Fruit fly (Drosophila melanogaster) whole organism, embryonic: Measurements from ENCODE around the gene RpL32.
A peak's percentile ranks its signal among the peaks of the same experiment; 100 is the strongest.

Source experiments
- Aef1 ChIP-seq: fragments of 200-800 bp; sonication (Bioruptor generic); IDR thresholded peaks from 3 replicates; pipeline ENCODE4 v1.3.6; 2022; ENCODE audit warnings: missing biosample characterization, missing genetic modification characterization
- Atf6 ChIP-seq: fragments of 200-800 bp; sonication (Bioruptor generic); IDR thresholded peaks from 2 replicates; pipeline ENCODE4 v1.3.6; 2022; ENCODE audit warnings: missing biosample characterization, missing genetic modification characterization
- Awh ChIP-seq: fragments of 200-800 bp; sonication (Bioruptor generic); IDR thresholded peaks from 2 replicates; pipeline ENCODE4, ENCODE4 v1.3.6; 2022; ENCODE audit warnings: missing biosample characterization, missing genetic modification characterization
- B-H1 ChIP-seq: fragments of 200-800 bp; sonication (Bioruptor generic); IDR thresholded peaks from 3 replicates; pipeline ENCODE4 v1.3.6; 2022; ENCODE audit warnings: missing biosample characterization, missing genetic modification characterization
- Bgb ChIP-seq: fragments of 200-800 bp; sonication (Bioruptor generic); IDR thresholded peaks from 2 replicates; pipeline ENCODE4 v1.3.6; 2022; ENCODE audit warnings: missing biosample characterization, missing genetic modification characterization; ENCODE audit not compliant: partially characterized antibody
- CG12391 ChIP-seq: fragments of 200-800 bp; sonication (Bioruptor generic); optimal IDR thresholded peaks from 3 replicates; lab custom pipeline; 2018; ENCODE audit warnings: missing biosample characterization, mild to moderate bottlenecking, missing genetic modification characterization, moderate library complexity
- CG13424 ChIP-seq: fragments of 200-800 bp; sonication (Bioruptor generic); optimal IDR thresholded peaks from 2 replicates; lab custom pipeline; 2019; ENCODE audit warnings: missing biosample characterization, mild to moderate bottlenecking, missing genetic modification characterization, moderate library complexity
- CG14014 ChIP-seq: fragments of 200-800 bp; sonication (Bioruptor generic); IDR thresholded peaks from 2 replicates; pipeline ENCODE4 v1.3.6; 2022; ENCODE audit warnings: missing biosample characterization, missing genetic modification characterization
- CG16815 ChIP-seq: fragments of 200-800 bp; sonication (Bioruptor generic); optimal IDR thresholded peaks from 3 replicates; lab custom pipeline; 2017; ENCODE audit warnings: missing biosample characterization, mild to moderate bottlenecking, missing genetic modification characterization
- CG17385 ChIP-seq: fragments of 200-800 bp; sonication (Bioruptor generic); optimal IDR thresholded peaks from 3 replicates; lab custom pipeline; 2018; ENCODE audit warnings: missing biosample characterization, mild to moderate bottlenecking, missing genetic modification characterization
- CG18011 ChIP-seq: fragments of 200-800 bp; sonication (Bioruptor generic); optimal IDR thresholded peaks from 2 replicates; lab custom pipeline; 2017; ENCODE audit warnings: missing biosample characterization, missing genetic modification characterization, mild to moderate bottlenecking, moderate library complexity, missing genotype
- CG18619 ChIP-seq: fragments of 200-800 bp; sonication (Bioruptor generic); optimal IDR thresholded peaks from 3 replicates; lab custom pipeline; 2017; ENCODE audit warnings: missing biosample characterization, mild to moderate bottlenecking, missing genetic modification characterization
- CG2712 ChIP-seq: fragments of 200-800 bp; optimal IDR thresholded peaks from 3 replicates; lab custom pipeline; 2019; ENCODE audit warnings: missing biosample characterization, mild to moderate bottlenecking, missing genetic modification characterization, moderate library complexity
- CG33213 ChIP-seq: fragments of 200-800 bp; sonication (Bioruptor generic); optimal IDR thresholded peaks from 3 replicates; lab custom pipeline; 2016; ENCODE audit warnings: missing biosample characterization, missing genetic modification characterization
- CG34422 ChIP-seq: fragments of 200-800 bp; sonication (Bioruptor generic); IDR thresholded peaks from 3 replicates; pipeline ENCODE4 v1.3.6; 2022; ENCODE audit warnings: missing biosample characterization, missing genetic modification characterization
- CG4424 ChIP-seq: fragments of 200-800 bp; sonication (Bioruptor generic); optimal IDR thresholded peaks from 3 replicates; lab custom pipeline; 2016; ENCODE audit warnings: missing biosample characterization, missing genetic modification characterization
- CG4820 ChIP-seq: fragments of 200-800 bp; sonication (Bioruptor generic); optimal IDR thresholded peaks from 3 replicates; lab custom pipeline; 2016; ENCODE audit warnings: missing biosample characterization, missing genetic modification characterization
- CG6689 ChIP-seq: fragments of 200-800 bp; sonication (Bioruptor generic); IDR thresholded peaks from 2 replicates; pipeline ENCODE4 v1.3.6; 2022; ENCODE audit warnings: missing biosample characterization, missing genetic modification characterization
- CG8478 ChIP-seq: fragments of >200 bp; optimal IDR thresholded peaks from 2 replicates; lab custom pipeline; 2018
- CG8944 ChIP-seq: fragments of 200-800 bp; sonication (Bioruptor generic); optimal IDR thresholded peaks from 3 replicates; lab custom pipeline; 2016; ENCODE audit warnings: missing biosample characterization, missing genetic modification characterization
- CG9817 ChIP-seq: fragments of 200-800 bp; sonication (Bioruptor generic); optimal IDR thresholded peaks from 2 replicates; lab custom pipeline; 2018; ENCODE audit warnings: missing biosample characterization, mild to moderate bottlenecking, missing genetic modification characterization, moderate library complexity
- CoRest ChIP-seq: fragments of 200-800 bp; sonication (Bioruptor generic); optimal IDR thresholded peaks from 3 replicates; lab custom pipeline; 2018; ENCODE audit warnings: missing biosample characterization, mild to moderate bottlenecking, missing genetic modification characterization, moderate library complexity
- D ChIP-seq, 2 experiments: fragments of 200-800 bp in 1 of 2; fragments of >200 bp in 1 of 2; sonication (Bioruptor generic) in 1 of 2; optimal IDR thresholded peaks; 2 replicates in 1 of 2; 3 replicates in 1 of 2; lab custom pipeline; 2017; ENCODE audit warnings: mild to moderate bottlenecking in 1 of 2, missing biosample characterization in 1 of 2, missing genetic modification characterization in 1 of 2, missing genetic modification reagents in 1 of 2
- D19A ChIP-seq: fragments of 200-800 bp; optimal IDR thresholded peaks from 3 replicates; lab custom pipeline; 2019; ENCODE audit warnings: missing biosample characterization, mild to moderate bottlenecking, missing genetic modification characterization, moderate library complexity
- Dek ChIP-seq: fragments of 200-800 bp; sonication (Bioruptor generic); optimal IDR thresholded peaks from 3 replicates; lab custom pipeline; 2019; ENCODE audit warnings: missing biosample characterization, mild to moderate bottlenecking, missing genetic modification characterization, moderate library complexity
- Drgx ChIP-seq: fragments of 200-800 bp; sonication (Bioruptor generic); IDR thresholded peaks from 2 replicates; pipeline ENCODE4 v1.3.6; 2022; ENCODE audit warnings: missing biosample characterization, missing genetic modification characterization
- Hand ChIP-seq: fragments of 200-800 bp; sonication (Bioruptor generic); optimal IDR thresholded peaks from 2 replicates; lab custom pipeline; 2017; ENCODE audit warnings: mild to moderate bottlenecking, missing biosample characterization, missing genetic modification reagents, missing genetic modification characterization
- Lim3 ChIP-seq: fragments of 200-800 bp; sonication (Bioruptor generic); IDR thresholded peaks from 2 replicates; pipeline ENCODE4 v1.3.6; 2022; ENCODE audit warnings: missing biosample characterization, missing genetic modification characterization
- Med ChIP-seq: fragments of 200-800 bp; sonication (Bioruptor generic); peaks from one replicate; lab custom pipeline; 2016; ENCODE audit warnings: missing biosample characterization, missing genetic modification characterization, mild to moderate bottlenecking, inconsistent platforms, moderate library complexity
- Meics ChIP-seq: fragments of 200-800 bp; sonication (Bioruptor generic); optimal IDR thresholded peaks from 2 replicates; lab custom pipeline; 2017; ENCODE audit warnings: missing biosample characterization, mild to moderate bottlenecking, missing genetic modification characterization
- Oaz ChIP-seq: fragments of 200-800 bp; sonication (Bioruptor generic); IDR thresholded peaks from 2 replicates; pipeline ENCODE4 v1.3.6; 2022; ENCODE audit warnings: missing biosample characterization, missing genetic modification characterization
- Oli ChIP-seq: fragments of 200-800 bp; sonication (Bioruptor generic); optimal IDR thresholded peaks from 2 replicates; lab custom pipeline; 2018; ENCODE audit warnings: missing biosample characterization, mild to moderate bottlenecking, missing genetic modification characterization, moderate library complexity
- Rfx ChIP-seq: fragments of 200-800 bp; sonication (Bioruptor generic); IDR thresholded peaks from 2 replicates; pipeline ENCODE4 v1.3.6; 2022; ENCODE audit warnings: missing biosample characterization, missing genetic modification characterization
- Stat92E ChIP-seq, 3 experiments: fragments of >200 bp in 2 of 3; fragments of 200-800 bp in 1 of 3; sonication (Bioruptor generic) in 1 of 3; optimal IDR thresholded peaks; 2 replicates each; lab custom pipeline; 2017 to 2019; ENCODE audit warnings: missing biosample characterization in 3 of 3, missing genetic modification characterization in 3 of 3, mild to moderate bottlenecking in 1 of 3, moderate library complexity in 1 of 3
- ara ChIP-seq: fragments of 200-800 bp; sonication (Bioruptor generic); IDR thresholded peaks from 2 replicates; pipeline ENCODE4 v1.3.6; 2022; ENCODE audit warnings: missing biosample characterization, missing genetic modification characterization
- bcd ChIP-seq: fragments of 200-800 bp; sonication (Bioruptor generic); optimal IDR thresholded peaks from 2 replicates; lab custom pipeline; 2017; ENCODE audit warnings: missing biosample characterization, mild to moderate bottlenecking, missing genetic modification characterization
- fd64A ChIP-seq: fragments of 200-800 bp; sonication (Bioruptor generic); optimal IDR thresholded peaks from 3 replicates; lab custom pipeline; 2018; ENCODE audit warnings: missing biosample characterization, mild to moderate bottlenecking, missing genetic modification characterization
- gce ChIP-seq: fragments of 200-800 bp; sonication (Bioruptor generic); IDR thresholded peaks from 3 replicates; pipeline ENCODE4 v1.3.6; 2022; ENCODE audit warnings: missing biosample characterization, missing genetic modification characterization
- grau ChIP-seq: fragments of 200-800 bp; optimal IDR thresholded peaks from 3 replicates; lab custom pipeline; 2019; ENCODE audit warnings: missing biosample characterization, mild to moderate bottlenecking, missing genetic modification characterization, moderate library complexity
- h ChIP-seq: fragments of >200 bp; optimal IDR thresholded peaks from 2 replicates; lab custom pipeline; 2017
- mld ChIP-seq: fragments of 200-800 bp; sonication (Bioruptor generic); IDR thresholded peaks from 3 replicates; pipeline ENCODE4 v1.3.6; 2022; ENCODE audit warnings: missing biosample characterization, missing genetic modification characterization; ENCODE audit not compliant: partially characterized antibody
- nerfin-1 ChIP-seq: fragments of 200-800 bp; sonication (Bioruptor generic); optimal IDR thresholded peaks from 3 replicates; lab custom pipeline; 2019; ENCODE audit warnings: missing biosample characterization, mild to moderate bottlenecking, missing genetic modification characterization, moderate library complexity
- pfk ChIP-seq: fragments of 200-800 bp; sonication (Bioruptor generic); optimal IDR thresholded peaks from 2 replicates; lab custom pipeline; 2018; ENCODE audit warnings: missing biosample characterization, mild to moderate bottlenecking, missing genetic modification characterization, moderate library complexity
- prd ChIP-seq, 3 experiments: fragments of >200 bp in 2 of 3; fragments of 200-800 bp in 1 of 3; sonication (Bioruptor generic) in 1 of 3; optimal IDR thresholded peaks in 2 of 3; IDR thresholded peaks in 1 of 3; 2 replicates in 2 of 3; 3 replicates in 1 of 3; pipeline versions ENCODE4 v1.3.6 to Lab custom; 2017 to 2022; ENCODE audit warnings: missing biosample characterization in 1 of 3, missing genetic modification characterization in 1 of 3
- sd ChIP-seq: fragments of 200-800 bp; sonication (Bioruptor generic); optimal IDR thresholded peaks from 3 replicates; lab custom pipeline; 2018; ENCODE audit warnings: missing biosample characterization, mild to moderate bottlenecking, missing genetic modification characterization, moderate library complexity
- sima ChIP-seq: fragments of 200-800 bp; sonication (Bioruptor generic); optimal IDR thresholded peaks from 2 replicates; lab custom pipeline; 2016; ENCODE audit warnings: missing biosample characterization, missing genetic modification characterization
- slbo ChIP-seq: fragments of 200-800 bp; sonication (Bioruptor generic); IDR thresholded peaks from 2 replicates; pipeline ENCODE4 v1.3.6; 2022; ENCODE audit warnings: missing biosample characterization, missing genetic modification characterization
- vfl ChIP-seq: fragments of 200-800 bp; sonication (Bioruptor generic); optimal IDR thresholded peaks from 2 replicates; lab custom pipeline; 2016; ENCODE audit warnings: missing biosample characterization, missing genetic modification characterization
- zfh2 ChIP-seq: fragments of 200-800 bp; sonication (Bioruptor generic); optimal IDR thresholded peaks from 2 replicates; lab custom pipeline; 2016; ENCODE audit warnings: missing biosample characterization, missing genetic modification characterization

Gene RpL32

dm6 chr3R:30021009-30021408 lies 25.0 kb downstream of the RpL32 start (continued):
- no peak for TF ChIP-seq nerfin-1 (tag; lab: Kevin White, UChicago)
- TF ChIP-seq Meics (GFP tag; lab: Kevin White, UChicago) = peak; percentile 37
- no peak for TF ChIP-seq fd64A (GFP tag; lab: Kevin White, UChicago)
- peak; percentile 65 for TF ChIP-seq Drgx
- no peak for TF ChIP-seq CG8478 (lab: Kevin White, UChicago)
- TF ChIP-seq Dek (tag; lab: Kevin White, UChicago) = peak; percentile 8
- TF ChIP-seq prd (optimal IDR thresholded peaks at IDR 0.05; lab: Kevin White, UChicago) = no peak
- peak; percentile 47; the same call in 1 of the 3 replicates for TF ChIP-seq prd (GFP tag; IDR thresholded peaks at IDR 0.05; lab: Robert Waterston, UW)
- peak; percentile 33 for TF ChIP-seq Oli (tag; lab: Kevin White, UChicago)
- peak; percentile 16 for TF ChIP-seq CG13424
- TF ChIP-seq Med (GFP tag; lab: Kevin White, UChicago) = peak; percentile 22
- no peak for TF ChIP-seq Stat92E (GFP tag; optimal IDR thresholded peaks at IDR 0.05; lab: Kevin White, UChicago)
- TF ChIP-seq slbo (GFP tag; lab: Robert Waterston, UW) = peak; percentile 34; the same call in 1 of the 2 replicates
- TF ChIP-seq Atf6 (GFP tag; lab: Robert Waterston, UW) = peak; percentile 24; the same call in 1 of the 2 replicates
- no peak for TF ChIP-seq D19A (tag; lab: Kevin White, UChicago)
- TF ChIP-seq sd (tag; lab: Kevin White, UChicago) = no peak
- TF ChIP-seq grau (tag; lab: Kevin White, UChicago) = peak; percentile 23
- TF ChIP-seq Awh (GFP tag; lab: Robert Waterston, UW) = 0 out of 2 replicates have a peak, but pooled peaks have one; percentile 46
- TF ChIP-seq CG18619 = no peak
- TF ChIP-seq CG14014 (GFP tag; lab: Robert Waterston, UW) = 0 out of 2 replicates have a peak, but pooled peaks have one; percentile 27
- peak; percentile 30 for TF ChIP-seq CG12391 (tag; lab: Kevin White, UChicago)
- peak; percentile 30 for TF ChIP-seq CG2712
- TF ChIP-seq ara (GFP tag; lab: Robert Waterston, UW) = peak; percentile 39; the same call in 1 of the 2 replicates
- TF ChIP-seq bcd (GFP tag; lab: Kevin White, UChicago) = peak; percentile 21
- TF ChIP-seq Rfx (GFP tag; lab: Robert Waterston, UW) = peak; percentile 47
- TF ChIP-seq CG4424 (GFP tag; lab: Kevin White, UChicago) = peak; percentile 29
- peak; percentile 44; the same call in 1 of the 2 replicates for TF ChIP-seq CG6689 (GFP tag; lab: Robert Waterston, UW)
- TF ChIP-seq CoRest (tag; lab: Kevin White, UChicago) = peak; percentile 6

dm6 chr3R:30014977-30015514 lies 30.9 kb downstream of the RpL32 start, which contains the start of gene CG7920:
Gene CG7920 (minus strand): TSS chr3R:30015284.
- TF ChIP-seq CG9817 (tag; lab: Kevin White, UChicago) = no peak
- no peak for TF ChIP-seq CG8944 (GFP tag; lab: Kevin White, UChicago)
- no peak for TF ChIP-seq D (optimal IDR thresholded peaks at IDR 0.05; lab: Kevin White, UChicago)
- TF ChIP-seq D (GFP tag; optimal IDR thresholded peaks at IDR 0.05; lab: Kevin White, UChicago) = no peak
- no peak for TF ChIP-seq CG16815
- no peak for TF ChIP-seq Oaz (GFP tag; lab: Robert Waterston, UW)
- peak; percentile 22; the same call in 1 of the 2 replicates for TF ChIP-seq slbo (GFP tag; lab: Robert Waterston, UW)
- no peak for TF ChIP-seq vfl (GFP tag; lab: Kevin White, UChicago)
- TF ChIP-seq mld (GFP tag; lab: Robert Waterston, UW) = peak; percentile 13; the same call in 1 of the 3 replicates
- TF ChIP-seq Bgb (GFP tag; lab: Robert Waterston, UW) = peak; percentile 79
- no peak for TF ChIP-seq gce (GFP tag; lab: Robert Waterston, UW)
- TF ChIP-seq Aef1 = no peak
- TF ChIP-seq zfh2 (GFP tag; lab: Kevin White, UChicago) = peak; percentile 51
- TF ChIP-seq CG18011 (GFP tag; lab: Kevin White, UChicago) = no peak
- peak; percentile 42 for TF ChIP-seq CG33213
- peak; percentile 55; the same call in 2 of the 3 replicates for TF ChIP-seq CG34422
- TF ChIP-seq B-H1 (GFP tag; lab: Robert Waterston, UW) = no peak
- peak; percentile 37 for TF ChIP-seq Hand (GFP tag; lab: Kevin White, UChicago)
- TF ChIP-seq h (lab: Kevin White, UChicago) = no peak
- TF ChIP-seq Lim3 (GFP tag; lab: Robert Waterston, UW) = no peak
- no peak for TF ChIP-seq CG17385
- no peak for TF ChIP-seq sima (GFP tag; lab: Kevin White, UChicago)
- no peak for TF ChIP-seq CG4820 (GFP tag; lab: Kevin White, UChicago)
- TF ChIP-seq pfk (GFP tag; lab: Kevin White, UChicago) = no peak
